Worm (Caenorhabditis elegans) whole organism, L4/young adult: ENCODE results near the gene srv-5.

ENCODE experiments used
- W03F9.2 ChIP-seq: fragments of 150-350 bp; optimal IDR thresholded peaks from 2 replicates; lab custom pipeline; 2014; ENCODE audit warnings: missing biosample characterization, missing genetic modification characterization
- dao-5 ChIP-seq: sonication (generic microtip); optimal IDR thresholded peaks from 2 replicates; lab custom pipeline; 2016; ENCODE audit warnings: missing genotype, missing genetic modification characterization, moderate library complexity, missing compliant biosample characterization
- him-1 ChIP-seq: sonication (generic microtip); optimal IDR thresholded peaks from 2 replicates; lab custom pipeline; 2016; ENCODE audit warnings: missing genotype, missing genetic modification reagents, missing genetic modification characterization, missing compliant biosample characterization

DNA sequence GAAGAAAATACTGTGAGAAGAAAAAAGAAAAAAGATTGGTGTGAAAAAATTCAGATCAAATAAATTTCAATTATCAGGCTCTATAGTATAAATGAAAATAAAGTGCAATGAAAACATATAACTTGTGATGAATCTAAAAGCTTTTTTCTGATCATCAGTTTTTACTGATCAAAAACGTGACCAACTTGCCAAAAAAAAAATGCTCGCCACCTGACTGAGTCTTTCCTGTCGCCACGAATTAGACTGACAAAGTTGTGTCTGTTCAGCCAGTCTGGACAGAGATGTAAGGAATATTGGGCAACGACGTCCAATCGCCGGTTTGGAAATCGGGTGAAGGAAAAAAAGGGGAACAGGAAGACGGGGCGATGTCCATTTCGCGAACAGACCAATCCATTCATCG lies 32.7 kb upstream of the srv-5 start:
- no peak for TF ChIP-seq W03F9.2 (tag; lab: Kevin White, UChicago)
- no peak for TF ChIP-seq him-1 (tag; lab: Kevin White, UChicago)
- no peak for TF ChIP-seq dao-5
